Worm (Caenorhabditis elegans) whole organism, L4 larva: ENCODE measurements around the gene F32D8.4.

Experiments used
- ZK546.5 ChIP-seq, 2 experiments: sonication (generic microtip); optimal IDR thresholded peaks; 2 replicates each; lab custom pipeline; 2017; ENCODE audit warnings: missing biosample characterization in 2 of 2, missing genetic modification characterization in 2 of 2
- ceh-82 ChIP-seq: sonication (generic microtip); optimal IDR thresholded peaks from 2 replicates; lab custom pipeline; 2017; ENCODE audit warnings: missing biosample characterization, missing genetic modification characterization
- ces-1 ChIP-seq: fragments of 150-350 bp; sonication (generic microtip); optimal IDR thresholded peaks from 4 replicates; lab custom pipeline; 2014; ENCODE audit warnings: missing biosample characterization, missing genetic modification reagents, missing genetic modification characterization
- duxl-1 ChIP-seq: sonication (generic microtip); optimal IDR thresholded peaks from 2 replicates; lab custom pipeline; 2016; ENCODE audit warnings: mild to moderate bottlenecking, missing genetic modification characterization, moderate library complexity, missing compliant biosample characterization; ENCODE audit not compliant: poor library complexity
- fos-1 ChIP-seq: fragments of 150-350 bp; optimal IDR thresholded peaks from 2 replicates; lab custom pipeline; 2014; ENCODE audit warnings: missing biosample characterization, missing genetic modification characterization
- hlh-30 ChIP-seq: sonication (generic microtip); optimal IDR thresholded peaks from 2 replicates; lab custom pipeline; 2017; ENCODE audit warnings: antibody characterized with exemption, mild to moderate bottlenecking, missing genetic modification characterization, missing compliant biosample characterization; ENCODE audit not compliant: insufficient read depth
- lin-13 ChIP-seq: fragments of 150-350 bp; optimal IDR thresholded peaks from 2 replicates; lab custom pipeline; 2014; ENCODE audit warnings: missing biosample characterization, missing genetic modification reagents, missing genetic modification characterization
- lsy-2 ChIP-seq, 2 experiments: fragments of 150-350 bp in 1 of 2; sonication (generic microtip) in 1 of 2; optimal IDR thresholded peaks; 2 replicates each; lab custom pipeline; 2014 to 2017; ENCODE audit warnings: missing biosample characterization in 2 of 2, missing genetic modification characterization in 2 of 2
- mes-2 ChIP-seq: sonication (generic microtip); optimal IDR thresholded peaks from 2 replicates; lab custom pipeline; 2016; ENCODE audit warnings: missing genotype, mild to moderate bottlenecking, missing genetic modification characterization, missing compliant biosample characterization; ENCODE audit not compliant: poor library complexity, severe bottlenecking
- nhr-10 ChIP-seq: fragments of 150-350 bp; optimal IDR thresholded peaks from 2 replicates; lab custom pipeline; 2014; ENCODE audit warnings: missing biosample characterization, missing genetic modification characterization
- nhr-28 ChIP-seq: fragments of 150-350 bp; optimal IDR thresholded peaks from 2 replicates; lab custom pipeline; 2014; ENCODE audit warnings: missing biosample characterization, missing genetic modification characterization
- nhr-42 ChIP-seq: fragments of 200-800 bp; sonication (Bioruptor generic); IDR thresholded peaks from 2 replicates; pipeline ENCODE4 v1.3.6; 2022; ENCODE audit warnings: missing genetic modification characterization, missing compliant biosample characterization
- rbr-2 ChIP-seq: sonication (generic microtip); optimal IDR thresholded peaks from 2 replicates; lab custom pipeline; 2016; ENCODE audit warnings: missing genotype, missing genetic modification characterization, missing compliant biosample characterization
- unc-62 ChIP-seq, 3 experiments: fragments of 150-350 bp in 1 of 3; sonication (generic microtip); optimal IDR thresholded peaks in 2 of 3; peaks in 1 of 3; 1 replicate in 1 of 3; 2 replicates in 2 of 3; lab custom pipeline; 2014 to 2017; ENCODE audit warnings: missing biosample characterization in 3 of 3, missing genetic modification characterization in 3 of 3, missing genetic modification reagents in 3 of 3, missing genotype in 1 of 3

DNA sequence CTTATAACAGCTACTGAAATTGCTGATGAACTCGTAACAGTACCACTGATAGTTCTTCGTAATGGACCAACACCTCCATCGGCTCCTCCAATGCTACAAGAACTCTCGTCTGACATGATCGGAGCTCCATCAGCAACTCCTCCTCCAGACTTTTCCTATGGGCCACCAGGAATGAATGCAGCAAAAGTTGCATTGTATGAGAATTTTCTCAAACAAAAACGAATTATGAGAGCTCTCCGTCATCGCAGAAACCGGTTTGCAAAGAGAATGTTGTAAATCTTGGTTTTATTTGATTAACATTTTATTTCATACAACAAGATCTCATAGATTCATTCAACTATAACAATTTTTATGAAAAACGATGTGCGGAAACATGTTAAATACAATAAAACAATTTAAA, 5.8 kb downstream of the F32D8.4 start:
- TF ChIP-seq lsy-2 (tag; optimal IDR thresholded peaks at IDR 0.05; lab: Kevin White, UChicago): peak in 1 of 2 experiments; percentile 18
- no peak for TF ChIP-seq ZK546.5 (tag; optimal IDR thresholded peaks at IDR 0.05; lab: Kevin White, UChicago)
- no peak for TF ChIP-seq hlh-30 (tag; lab: Kevin White, UChicago)
- TF ChIP-seq nhr-28 (tag; lab: Kevin White, UChicago): no peak
- no peak for TF ChIP-seq rbr-2 (tag; lab: Kevin White, UChicago)
- peak; percentile 42 for TF ChIP-seq mes-2
- TF ChIP-seq lin-13 (GFP tag; lab: Kevin White, UChicago): no peak
- no peak for TF ChIP-seq fos-1
- TF ChIP-seq nhr-42 (GFP tag; lab: Robert Waterston, UW): no peak
- TF ChIP-seq ceh-82 (tag; lab: Kevin White, UChicago): no peak
- no peak for TF ChIP-seq ces-1
- TF ChIP-seq nhr-10 (tag; lab: Kevin White, UChicago): no peak
- TF ChIP-seq unc-62 (GFP tag; optimal IDR thresholded peaks at IDR 0.05 in 1 of 2; lab: Kevin White, UChicago): no peak
- no peak for TF ChIP-seq unc-62 (tag; optimal IDR thresholded peaks at IDR 0.05; lab: Kevin White, UChicago)
- TF ChIP-seq duxl-1 (tag; lab: Kevin White, UChicago): no peak
